Fruit fly (Drosophila melanogaster) whole organism, wandering third instar larva: ENCODE measurements around the gene Idh3a.

Experiments
- Abd-B ChIP-seq: fragments of >200 bp; optimal IDR thresholded peaks from 2 replicates; lab custom pipeline; 2017; ENCODE audit warnings: missing biosample characterization, missing genetic modification characterization
- CG9705 ChIP-seq: fragments of 200-800 bp; sonication (Bioruptor generic); optimal IDR thresholded peaks from 2 replicates; lab custom pipeline; 2018; ENCODE audit warnings: missing biosample characterization, mild to moderate bottlenecking, missing genetic modification characterization
- CrebA ChIP-seq: fragments of 200-800 bp; sonication (Bioruptor generic); optimal IDR thresholded peaks from 2 replicates; lab custom pipeline; 2016; ENCODE audit warnings: missing biosample characterization, mild to moderate bottlenecking, missing genetic modification characterization, borderline replicate concordance
- Hr78 ChIP-seq: fragments of >200 bp; optimal IDR thresholded peaks from 2 replicates; lab custom pipeline; 2017; ENCODE audit warnings: missing biosample characterization, missing genetic modification characterization
- Myc ChIP-seq: fragments of >200 bp; optimal IDR thresholded peaks from 2 replicates; lab custom pipeline; 2017
- dl ChIP-seq, 2 experiments: fragments of 175-275, 200-275 bp in 1 of 2; fragments of 200-275 bp in 1 of 2; sonication (Bioruptor generic); optimal IDR thresholded peaks; lab custom pipeline; 2018; ENCODE audit warnings: mild to moderate bottlenecking in 2 of 2, missing biosample characterization in 2 of 2, missing genetic modification characterization in 2 of 2, moderate library complexity in 2 of 2; ENCODE audit not compliant: partially characterized antibody in 2 of 2, insufficient read depth in 1 of 2
- dmrt93B ChIP-seq: fragments of 200-800 bp; sonication (Bioruptor generic); optimal IDR thresholded peaks from 2 replicates; lab custom pipeline; 2018; ENCODE audit warnings: missing biosample characterization, mild to moderate bottlenecking, missing genetic modification characterization
- ey ChIP-seq: fragments of 200-800 bp; sonication (Bioruptor generic); optimal IDR thresholded peaks from 2 replicates; lab custom pipeline; 2016; ENCODE audit warnings: missing biosample characterization, missing genetic modification characterization
- h ChIP-seq: fragments of 200-800 bp; sonication (Bioruptor generic); optimal IDR thresholded peaks from 3 replicates; lab custom pipeline; 2016; ENCODE audit warnings: missing biosample characterization, mild to moderate bottlenecking, missing genetic modification characterization
- pan ChIP-seq: fragments of >200 bp; optimal IDR thresholded peaks from 2 replicates; lab custom pipeline; 2017
- psq ChIP-seq: fragments of 200-800 bp; sonication (Bioruptor generic); optimal IDR thresholded peaks from 3 replicates; lab custom pipeline; 2017; ENCODE audit warnings: missing biosample characterization, mild to moderate bottlenecking, missing genetic modification characterization, moderate library complexity
- usp ChIP-seq: fragments of >200 bp; optimal IDR thresholded peaks from 2 replicates; lab custom pipeline; 2017; ENCODE audit warnings: missing biosample characterization, missing genetic modification characterization

DNA sequence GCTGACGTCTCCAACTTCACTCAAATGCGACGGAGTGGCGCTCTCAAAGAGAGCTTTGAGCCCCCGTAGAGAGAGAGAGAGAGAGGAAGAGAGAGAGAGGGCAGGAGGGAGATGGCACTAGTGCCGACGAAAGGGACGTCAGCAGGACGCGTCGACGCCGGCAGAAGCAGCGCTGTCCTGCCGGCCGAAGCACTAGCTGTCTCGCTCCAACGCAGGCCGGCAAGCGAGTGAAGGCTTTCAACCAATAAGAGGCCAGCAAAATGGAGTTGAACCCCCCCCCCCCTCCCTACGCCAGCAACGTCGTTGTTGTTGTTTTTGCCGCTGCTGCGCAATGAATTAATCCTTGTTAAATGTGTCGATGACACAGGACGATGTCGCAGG lies 25.0 kb upstream of the Idh3a start:
- no peak for TF ChIP-seq CG9705 (GFP tag; lab: Kevin White, UChicago)
- no peak for TF ChIP-seq dmrt93B
- no peak for TF ChIP-seq psq
- TF ChIP-seq pan (lab: Kevin White, UChicago): no peak
- no peak for TF ChIP-seq usp
- no peak for TF ChIP-seq h (GFP tag; lab: Kevin White, UChicago)
- TF ChIP-seq Abd-B (GFP tag; lab: Kevin White, UChicago): no peak
- TF ChIP-seq Myc (lab: Kevin White, UChicago): no peak
- no peak for TF ChIP-seq Hr78 (GFP tag; lab: Kevin White, UChicago)
- no peak for TF ChIP-seq CrebA (GFP tag; lab: Kevin White, UChicago)
- TF ChIP-seq dl (GFP tag; optimal IDR thresholded peaks at IDR 0.05; lab: Kevin White, UChicago; ENCODE audit: insufficient read depth in 1 of 2, partially characterized antibody in 2 of 2): no peak
- TF ChIP-seq ey: no peak
